Fruit fly (Drosophila melanogaster): ENCODE data around the gene Hsc70-2.

The Hsc70-2 gene

dm6 chr3R:13010905-13011620, 33.5 kb upstream of the Hsc70-2 start, which contains the start of gene CG8031 (continued):
- no peak for TF ChIP-seq oc (tag; optimal IDR thresholded peaks at IDR 0.05)
- peak in 1 of 2 experiments; percentile 5 for TF ChIP-seq tll (GFP tag; optimal IDR thresholded peaks at IDR 0.05)
- 0 out of 2 replicates have a peak, but pooled peaks have one; percentile 17 for TF ChIP-seq Bgb (GFP tag; IDR thresholded peaks at IDR 0.05; ENCODE audit: partially characterized antibody)
- TF ChIP-seq CG15073 (GFP tag; optimal IDR thresholded peaks at IDR 0.05) = no peak
- TF ChIP-seq CG31441 (GFP tag; IDR thresholded peaks at IDR 0.05) = no peak
- TF ChIP-seq Ets97D (GFP tag; optimal IDR thresholded peaks at IDR 0.05) = peak; percentile 16
- no peak for TF ChIP-seq CrebB (tag; optimal IDR thresholded peaks at IDR 0.05)
- peak; percentile 41 for TF ChIP-seq CG12391 (tag; optimal IDR thresholded peaks at IDR 0.05)
- TF ChIP-seq fru (optimal IDR thresholded peaks at IDR 0.05) = no peak
- peak in 1 of 3 experiments; percentile 14 for TF ChIP-seq lola (GFP tag; optimal IDR thresholded peaks at IDR 0.05)
- no peak; the same call in 2 of the 3 replicates for TF ChIP-seq CG14860 (GFP tag; IDR thresholded peaks at IDR 0.05; ENCODE audit: partially characterized antibody)
- TF ChIP-seq CG2116 (GFP tag; optimal IDR thresholded peaks at IDR 0.05) = peak; percentile 70
- TF ChIP-seq crp (GFP tag; optimal IDR thresholded peaks at IDR 0.05) = peak in 1 of 2 experiments; percentile 6
- no peak for TF ChIP-seq hth (optimal IDR thresholded peaks at IDR 0.05)
- TF ChIP-seq danr (GFP tag; IDR thresholded peaks at IDR 0.05) = no peak
- peak; percentile 78 for TF ChIP-seq Lhr (GFP tag; optimal IDR thresholded peaks at IDR 0.05)
- TF ChIP-seq Dip3 (GFP tag; optimal IDR thresholded peaks at IDR 0.05) = no peak
- TF ChIP-seq CG8924 (tag; optimal IDR thresholded peaks at IDR 0.05) = no peak
- no peak for TF ChIP-seq z (GFP tag; IDR thresholded peaks at IDR 0.05)
- no peak for TF ChIP-seq CG9727 (GFP tag; optimal IDR thresholded peaks at IDR 0.05)
- no peak for TF ChIP-seq wek (GFP tag; optimal IDR thresholded peaks at IDR 0.05)
- TF ChIP-seq emc (GFP tag; optimal IDR thresholded peaks at IDR 0.05) = no peak
- TF ChIP-seq YL-1 (GFP tag; optimal IDR thresholded peaks at IDR 0.05) = peak; percentile 46
- TF ChIP-seq CG10321 (GFP tag; IDR thresholded peaks at IDR 0.05) = 0 out of 2 replicates have a peak, but pooled peaks have one; percentile 16
- TF ChIP-seq nmo (GFP tag; optimal IDR thresholded peaks at IDR 0.05) = peak; percentile 68
- no peak for TF ChIP-seq CG17385 (GFP tag; optimal IDR thresholded peaks at IDR 0.05)
- TF ChIP-seq br (optimal IDR thresholded peaks at IDR 0.05) = no peak
- peak; percentile 7 for TF ChIP-seq CG17829 (tag; optimal IDR thresholded peaks at IDR 0.05)
- 0 out of 3 replicates have a peak, but pooled peaks have one; percentile 5 for TF ChIP-seq ci (GFP tag; IDR thresholded peaks at IDR 0.05)
- peak; percentile 35 for TF ChIP-seq Myb (GFP tag; optimal IDR thresholded peaks at IDR 0.05)
- no peak for TF ChIP-seq kay (GFP tag; optimal IDR thresholded peaks at IDR 0.05)
- TF ChIP-seq Hr39 (optimal IDR thresholded peaks at IDR 0.05) = no peak
- TF ChIP-seq CG17361 (GFP tag; IDR thresholded peaks at IDR 0.05) = no peak
- no peak for TF ChIP-seq Hmx (GFP tag; optimal IDR thresholded peaks at IDR 0.05)
- TF ChIP-seq chinmo (GFP tag; IDR thresholded peaks at IDR 0.05; ENCODE audit: partially characterized antibody) = peak; percentile 91; the same call in 3 of the 4 replicates
- no peak for TF ChIP-seq Deaf1 (tag; optimal IDR thresholded peaks at IDR 0.05)
- TF ChIP-seq insv (GFP tag; optimal IDR thresholded peaks at IDR 0.05) = peak in 1 of 2 experiments; percentile 12
- TF ChIP-seq E2f2 (GFP tag; IDR thresholded peaks at IDR 0.05) = 0 out of 2 replicates have a peak, but pooled peaks have one; percentile 8
- no peak for TF ChIP-seq Elba2 (GFP tag; optimal IDR thresholded peaks at IDR 0.05)
- TF ChIP-seq MESR4 (GFP tag; optimal IDR thresholded peaks at IDR 0.05) = peak; percentile 97
- no peak for TF ChIP-seq CG15269 (tag; optimal IDR thresholded peaks at IDR 0.05)
- TF ChIP-seq zfh1 (GFP tag; IDR thresholded peaks at IDR 0.05) = 0 out of 3 replicates have a peak, but pooled peaks have one; percentile 16
- TF ChIP-seq fd3F (GFP tag; optimal IDR thresholded peaks at IDR 0.05) = no peak
- peak; percentile 60 for TF ChIP-seq BEAF-32 (GFP tag; optimal IDR thresholded peaks at IDR 0.05)
- TF ChIP-seq Eip74EF (GFP tag; optimal IDR thresholded peaks at IDR 0.05) = no peak
- 0 out of 4 replicates have a peak, but pooled peaks have one; percentile 17 for TF ChIP-seq Dll (GFP tag; IDR thresholded peaks at IDR 0.05; ENCODE audit: partially characterized antibody)
- peak; percentile 32; the same call in 1 of the 2 replicates for TF ChIP-seq bbx (GFP tag; IDR thresholded peaks at IDR 0.05; ENCODE audit: partially characterized antibody)
- TF ChIP-seq CG34422 (GFP tag; IDR thresholded peaks at IDR 0.05) = peak; percentile 66; the same call in 2 of the 3 replicates

All from whole organism, embryonic.